Worm (Caenorhabditis elegans) whole organism, L4 larva: ENCODE measurements around the gene W08F4.12.
A peak's percentile ranks its signal among the peaks of the same experiment; 100 is the strongest.
"Not testable (repeated sequence)": the region's sequence is repeated elsewhere in the genome, so short reads cannot be mapped to it uniquely, and the experiment has no call there.

Experiments used
- T20F7.1 ChIP-seq: fragments of 200-800 bp; sonication (Bioruptor generic); optimal IDR thresholded peaks from 2 replicates; lab custom pipeline; 2018; ENCODE audit warnings: mild to moderate bottlenecking, missing genetic modification characterization, missing compliant biosample characterization
- ZK546.5 ChIP-seq, 2 experiments: sonication (generic microtip); optimal IDR thresholded peaks; 2 replicates each; lab custom pipeline; 2017; ENCODE audit warnings: missing biosample characterization in 2 of 2, missing genetic modification characterization in 2 of 2
- aha-1 ChIP-seq: fragments of 150-350 bp; peaks from one replicate; lab custom pipeline; 2014; ENCODE audit warnings: missing biosample characterization, missing genetic modification characterization
- aly-2 ChIP-seq: sonication (generic microtip); optimal IDR thresholded peaks from 2 replicates; lab custom pipeline; 2018; ENCODE audit warnings: missing biosample characterization, missing genetic modification characterization
- ceh-28 ChIP-seq: fragments of 150-350 bp; optimal IDR thresholded peaks from 2 replicates; lab custom pipeline; 2014; ENCODE audit warnings: missing biosample characterization, missing genetic modification reagents, missing genetic modification characterization
- ceh-32 ChIP-seq: sonication (generic microtip); optimal IDR thresholded peaks from 2 replicates; lab custom pipeline; 2016; ENCODE audit warnings: mild to moderate bottlenecking, missing genetic modification characterization, missing compliant biosample characterization; ENCODE audit not compliant: poor library complexity
- ceh-62 ChIP-seq: sonication (generic microtip); optimal IDR thresholded peaks from 2 replicates; lab custom pipeline; 2017; ENCODE audit warnings: missing biosample characterization, missing genetic modification characterization
- daf-16 ChIP-seq, 3 experiments: sonication (generic microtip); optimal IDR thresholded peaks; 2 replicates each; lab custom pipeline; 2016 to 2017; ENCODE audit warnings: missing genetic modification characterization in 3 of 3, missing genetic modification reagents in 3 of 3, mild to moderate bottlenecking in 2 of 3, missing compliant biosample characterization in 2 of 3, missing biosample characterization in 1 of 3, moderate library complexity in 1 of 3
- dmd-6 ChIP-seq: fragments of 200-800 bp; sonication (Bioruptor generic); IDR thresholded peaks from 2 replicates; pipeline ENCODE4 v1.3.6; 2022; ENCODE audit warnings: missing genetic modification reagents, missing genetic modification characterization, missing compliant biosample characterization
- dmd-9 ChIP-seq: fragments of 200-800 bp; sonication (Bioruptor generic); IDR thresholded peaks from 2 replicates; pipeline ENCODE4 v1.3.6; 2022; ENCODE audit warnings: missing genetic modification reagents, missing genetic modification characterization, missing compliant biosample characterization
- dve-1 ChIP-seq: sonication (generic microtip); optimal IDR thresholded peaks from 2 replicates; lab custom pipeline; 2017; ENCODE audit warnings: antibody characterized with exemption, mild to moderate bottlenecking, missing genetic modification characterization, missing compliant biosample characterization; ENCODE audit not compliant: insufficient read depth
- egl-43 ChIP-seq: fragments of 200-800 bp; sonication (Bioruptor generic); IDR thresholded peaks from 2 replicates; pipeline ENCODE4 v1.3.6; 2022; ENCODE audit warnings: missing genetic modification reagents, missing genetic modification characterization, missing compliant biosample characterization
- fkh-10 ChIP-seq: fragments of 150-350 bp; optimal IDR thresholded peaks from 2 replicates; lab custom pipeline; 2014; ENCODE audit warnings: missing biosample characterization, missing genetic modification reagents, missing genetic modification characterization
- gei-8 ChIP-seq: fragments of 200-800 bp; sonication (Bioruptor generic); optimal IDR thresholded peaks from 2 replicates; lab custom pipeline; 2018; ENCODE audit warnings: mild to moderate bottlenecking, missing genetic modification characterization, missing compliant biosample characterization
- hif-1 ChIP-seq, 2 experiments: sonication (generic microtip); optimal IDR thresholded peaks; 2 replicates each; lab custom pipeline; 2016 to 2017; ENCODE audit warnings: missing compliant biosample characterization in 2 of 2, missing genetic modification characterization in 2 of 2, missing genetic modification reagents in 2 of 2, missing genotype in 2 of 2, mild to moderate bottlenecking in 1 of 2
- hlh-11 ChIP-seq: fragments of 200-800 bp; sonication (Bioruptor generic); optimal IDR thresholded peaks from 2 replicates; lab custom pipeline; 2018; ENCODE audit warnings: mild to moderate bottlenecking, missing genetic modification characterization, missing compliant biosample characterization
- lim-7 ChIP-seq: fragments of 200-800 bp; sonication (Bioruptor generic); IDR thresholded peaks from 2 replicates; pipeline ENCODE4 v1.3.6; 2022; ENCODE audit warnings: missing genetic modification characterization, missing compliant biosample characterization
- lin-29 ChIP-seq: fragments of 200-800 bp; sonication (Bioruptor generic); IDR thresholded peaks from 2 replicates; pipeline ENCODE4 v1.3.6; 2022; ENCODE audit warnings: missing genetic modification reagents, missing genetic modification characterization, missing compliant biosample characterization
- lin-38 ChIP-seq: fragments of 200-800 bp; sonication (Bioruptor generic); IDR thresholded peaks from 2 replicates; pipeline ENCODE4 v1.3.6; 2022; ENCODE audit warnings: missing genetic modification reagents, missing genetic modification characterization, missing compliant biosample characterization
- lir-3 ChIP-seq: sonication (generic microtip); optimal IDR thresholded peaks from 2 replicates; lab custom pipeline; 2016; ENCODE audit warnings: mild to moderate bottlenecking, missing genetic modification characterization, missing compliant biosample characterization
- mep-1 ChIP-seq: fragments of 150-350 bp; sonication (generic microtip); optimal IDR thresholded peaks from 3 replicates; lab custom pipeline; 2014; ENCODE audit warnings: missing biosample characterization, missing genetic modification characterization
- mes-2 ChIP-seq: sonication (generic microtip); optimal IDR thresholded peaks from 2 replicates; lab custom pipeline; 2016; ENCODE audit warnings: missing genotype, mild to moderate bottlenecking, missing genetic modification characterization, missing compliant biosample characterization; ENCODE audit not compliant: poor library complexity, severe bottlenecking
- mxl-3 ChIP-seq: fragments of 200-800 bp; sonication (Bioruptor generic); optimal IDR thresholded peaks from 2 replicates; lab custom pipeline; 2018; ENCODE audit warnings: mild to moderate bottlenecking, missing genetic modification characterization, missing compliant biosample characterization
- nhr-102 ChIP-seq: sonication (generic microtip); optimal IDR thresholded peaks from 2 replicates; lab custom pipeline; 2016; ENCODE audit warnings: mild to moderate bottlenecking, missing genetic modification characterization, moderate library complexity, missing compliant biosample characterization
- nhr-25 ChIP-seq: sonication (generic microtip); optimal IDR thresholded peaks from 2 replicates; lab custom pipeline; 2017; ENCODE audit warnings: missing genetic modification characterization, mild to moderate bottlenecking, missing compliant biosample characterization, antibody characterized with exemption, moderate library complexity, borderline replicate concordance; ENCODE audit not compliant: insufficient read depth
- nhr-28 ChIP-seq: fragments of 150-350 bp; optimal IDR thresholded peaks from 2 replicates; lab custom pipeline; 2014; ENCODE audit warnings: missing biosample characterization, missing genetic modification characterization
- nhr-41 ChIP-seq: fragments of 200-800 bp; sonication (Bioruptor generic); IDR thresholded peaks from 2 replicates; pipeline ENCODE4 v1.3.6; 2022; ENCODE audit warnings: missing genetic modification reagents, missing genetic modification characterization, missing compliant biosample characterization
- nhr-76 ChIP-seq: fragments of 150-350 bp; optimal IDR thresholded peaks from 2 replicates; lab custom pipeline; 2014; ENCODE audit warnings: missing biosample characterization, missing genetic modification characterization
- php-3 ChIP-seq: fragments of 200-800 bp; sonication (Bioruptor generic); IDR thresholded peaks from 2 replicates; pipeline ENCODE4 v1.3.6; 2022; ENCODE audit warnings: missing genetic modification reagents, missing genetic modification characterization, missing compliant biosample characterization
- pqm-1 ChIP-seq: sonication (generic microtip); optimal IDR thresholded peaks from 2 replicates; lab custom pipeline; 2017; ENCODE audit warnings: missing biosample characterization, missing genetic modification characterization
- rbr-2 ChIP-seq: sonication (generic microtip); optimal IDR thresholded peaks from 2 replicates; lab custom pipeline; 2016; ENCODE audit warnings: missing genotype, missing genetic modification characterization, missing compliant biosample characterization
- sdz-12 ChIP-seq: fragments of 200-800 bp; sonication (Bioruptor generic); optimal IDR thresholded peaks from 2 replicates; lab custom pipeline; 2018; ENCODE audit warnings: mild to moderate bottlenecking, missing genetic modification characterization, missing compliant biosample characterization
- set-16 ChIP-seq: fragments of 200-800 bp; sonication (Bioruptor generic); IDR thresholded peaks from 2 replicates; pipeline ENCODE4 v1.3.6; 2022; ENCODE audit warnings: missing genetic modification reagents, missing genetic modification characterization, missing compliant biosample characterization
- skn-1 ChIP-seq: fragments of 150-350 bp; optimal IDR thresholded peaks from 2 replicates; lab custom pipeline; 2014; ENCODE audit warnings: missing biosample characterization, missing genetic modification characterization
- tra-1 ChIP-seq: fragments of 200-800 bp; sonication (Bioruptor generic); IDR thresholded peaks from 2 replicates; pipeline ENCODE4 v1.3.6; 2022; ENCODE audit warnings: missing genetic modification reagents, missing genetic modification characterization, missing compliant biosample characterization
- unc-62 ChIP-seq, 3 experiments: fragments of 150-350 bp in 1 of 3; sonication (generic microtip); optimal IDR thresholded peaks in 2 of 3; peaks in 1 of 3; 1 replicate in 1 of 3; 2 replicates in 2 of 3; lab custom pipeline; 2014 to 2017; ENCODE audit warnings: missing biosample characterization in 3 of 3, missing genetic modification characterization in 3 of 3, missing genetic modification reagents in 3 of 3, missing genotype in 1 of 3
- zfp-2 ChIP-seq: sonication (generic microtip); optimal IDR thresholded peaks from 2 replicates; lab custom pipeline; 2016; ENCODE audit warnings: mild to moderate bottlenecking, missing genetic modification characterization, missing compliant biosample characterization
- zfp-3 ChIP-seq: fragments of 200-800 bp; sonication (Bioruptor generic); conservative IDR thresholded peaks from 2 replicates; pipeline ENCODE4 v1.3.6; 2022; ENCODE audit warnings: missing genetic modification reagents, missing genetic modification characterization, missing compliant biosample characterization
- ztf-7 ChIP-seq: fragments of 150-350 bp; optimal IDR thresholded peaks from 2 replicates; lab custom pipeline; 2014; ENCODE audit warnings: missing biosample characterization, missing genetic modification characterization

Gene W08F4.12

ce11 chrII:621141-621540, 36.9 kb upstream of the W08F4.12 start:
- peak; percentile 69 for TF ChIP-seq dve-1 (tag; lab: Kevin White, UChicago)
- TF ChIP-seq unc-62 (GFP tag; optimal IDR thresholded peaks at IDR 0.05 in 1 of 2; lab: Kevin White, UChicago), result peak in 1 of 2 experiments; percentile 37
- no peak for TF ChIP-seq unc-62 (tag; optimal IDR thresholded peaks at IDR 0.05; lab: Kevin White, UChicago)
- peak; percentile 7 for TF ChIP-seq mes-2 (tag; lab: Kevin White, UChicago)
- no peak for TF ChIP-seq lim-7
- TF ChIP-seq mep-1 (tag; lab: Kevin White, UChicago), result peak; percentile 7
- TF ChIP-seq lir-3, result no peak
- peak; percentile 67 for TF ChIP-seq nhr-28 (tag; lab: Kevin White, UChicago)
- no peak for TF ChIP-seq egl-43 (GFP tag; lab: Robert Waterston, UW)
- TF ChIP-seq ZK546.5 (tag; optimal IDR thresholded peaks at IDR 0.05; lab: Kevin White, UChicago), result no peak
- TF ChIP-seq php-3 (GFP tag; lab: Robert Waterston, UW), result no peak
- peak; percentile 51 for TF ChIP-seq hlh-11 (tag; lab: Kevin White, UChicago)
- no peak for TF ChIP-seq hif-1 (tag; optimal IDR thresholded peaks at IDR 0.05; lab: Kevin White, UChicago)
- TF ChIP-seq mxl-3 (GFP tag; lab: Kevin White, UChicago), result no peak
- peak; percentile 43 for TF ChIP-seq pqm-1 (tag; lab: Kevin White, UChicago)
- TF ChIP-seq lin-29 (GFP tag; lab: Robert Waterston, UW), result no peak
- TF ChIP-seq sdz-12 (GFP tag; lab: Kevin White, UChicago), result no peak
- TF ChIP-seq lin-38 (GFP tag; lab: Robert Waterston, UW), result no peak
- TF ChIP-seq daf-16 (GFP tag; optimal IDR thresholded peaks at IDR 0.05; lab: Kevin White, UChicago), result no peak
- peak; percentile 86 for TF ChIP-seq daf-16 (tag; optimal IDR thresholded peaks at IDR 0.05; lab: Kevin White, UChicago)
- TF ChIP-seq dmd-6, result peak; percentile 58
- no peak for TF ChIP-seq aly-2 (tag; lab: Kevin White, UChicago)

ce11 chrII:614701-615100, 30.5 kb upstream of the W08F4.12 start:
- TF ChIP-seq ceh-62, result no peak
- peak; percentile 49 for TF ChIP-seq aha-1
- TF ChIP-seq mxl-3 (GFP tag; lab: Kevin White, UChicago), result no peak
- no peak for TF ChIP-seq T20F7.1 (GFP tag; lab: Kevin White, UChicago)
- TF ChIP-seq fkh-10, result no peak
- peak; percentile 65 for TF ChIP-seq ceh-28 (tag; lab: Kevin White, UChicago)
- TF ChIP-seq nhr-41 (GFP tag; lab: Robert Waterston, UW), result no peak
- no peak for TF ChIP-seq gei-8 (GFP tag; lab: Kevin White, UChicago)
- no peak for TF ChIP-seq nhr-76 (tag; lab: Kevin White, UChicago)
- no peak for TF ChIP-seq lir-3
- no peak for TF ChIP-seq zfp-3 (GFP tag; lab: Robert Waterston, UW)
- no peak for TF ChIP-seq lin-29 (GFP tag; lab: Robert Waterston, UW)
- no peak for TF ChIP-seq dmd-9
- no peak for TF ChIP-seq sdz-12 (GFP tag; lab: Kevin White, UChicago)

- not testable (repeated sequence) for TF ChIP-seq tra-1; nhr-102; ceh-32 (tag; lab: Kevin White, UChicago)
- TF ChIP-seq, all 104 proteins: peak for 0; not testable (repeated sequence) for 104
Observed at ce11 chrII:612361-612760, 28.1 kb upstream of the W08F4.12 start, which contains the start of gene clec-118. TSS of gene clec-118 (minus strand) at chrII:612461.

DNA sequence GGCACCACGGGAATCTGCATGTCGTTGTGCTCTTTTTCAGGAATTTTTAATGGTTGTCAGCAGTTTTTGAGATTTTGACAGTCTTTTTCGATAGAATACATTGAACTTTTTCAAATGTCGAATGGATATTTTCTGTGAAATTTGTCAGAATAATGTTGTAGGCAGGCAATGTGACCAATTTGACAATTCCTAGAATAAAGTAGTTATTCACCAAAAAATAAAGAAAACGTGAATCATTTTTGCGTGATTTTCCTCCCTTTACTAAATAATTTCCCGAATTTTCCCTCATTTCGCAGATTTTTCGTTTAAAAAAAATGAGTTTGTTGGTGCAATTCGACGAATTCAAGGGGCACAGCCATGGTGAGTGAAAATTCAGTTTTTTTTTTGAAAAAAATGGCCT, 24.5 kb upstream of the W08F4.12 start, which contains the start of gene W04H10.1:
W04H10.1 (plus strand) TSS at position 301 of the 400 bp plus-strand sequence.
- TF ChIP-seq zfp-2, result no peak
- no peak for TF ChIP-seq rbr-2 (tag; lab: Kevin White, UChicago)
- no peak for TF ChIP-seq dve-1 (tag; lab: Kevin White, UChicago)
- TF ChIP-seq ztf-7 (tag; lab: Kevin White, UChicago), result no peak
- TF ChIP-seq set-16 (GFP tag; lab: Robert Waterston, UW), result no peak
- TF ChIP-seq lir-3, result no peak
- no peak for TF ChIP-seq skn-1 (tag; lab: Kevin White, UChicago)
- TF ChIP-seq php-3 (GFP tag; lab: Robert Waterston, UW), result no peak
- TF ChIP-seq nhr-25 (tag; lab: Kevin White, UChicago), result no peak
